Worm (Caenorhabditis elegans): ENCODE data around the gene rnp-2.

ce11 chrIV:4139022-4139421, 32.9 kb upstream of the rnp-2 start, which contains the start of gene F49F1.10:
- TF ChIP-seq lir-3 (tag; optimal IDR thresholded peaks at IDR 0.05) = no peak
- no peak for TF ChIP-seq ces-1 (GFP tag; optimal IDR thresholded peaks at IDR 0.05)
- TF ChIP-seq lin-13 (GFP tag; optimal IDR thresholded peaks at IDR 0.05) = no peak
